Fruit fly (Drosophila melanogaster) whole organism, embryonic: ENCODE data around the gene side-IV.

Experiments used
- ATbp ChIP-seq: fragments of 200-800 bp; sonication (Bioruptor generic); optimal IDR thresholded peaks from 2 replicates; lab custom pipeline; 2017; ENCODE audit warnings: missing biosample characterization, mild to moderate bottlenecking, missing genetic modification characterization, missing genetic modification reagents
- B-H1 ChIP-seq: fragments of 200-800 bp; sonication (Bioruptor generic); IDR thresholded peaks from 3 replicates; pipeline ENCODE4 v1.3.6; 2022; ENCODE audit warnings: missing biosample characterization, missing genetic modification characterization
- CG10274 ChIP-seq: fragments of 200-800 bp; sonication (Bioruptor generic); optimal IDR thresholded peaks from 3 replicates; lab custom pipeline; 2017; ENCODE audit warnings: missing biosample characterization, mild to moderate bottlenecking, missing genetic modification characterization
- CG10462 ChIP-seq: fragments of 200-800 bp; sonication (Bioruptor generic); optimal IDR thresholded peaks from 2 replicates; lab custom pipeline; 2016; ENCODE audit warnings: missing biosample characterization, missing genetic modification characterization
- CG10959 ChIP-seq: fragments of 200-800 bp; sonication (Bioruptor generic); IDR thresholded peaks from 2 replicates; pipeline ENCODE4 v1.3.6; 2022; ENCODE audit warnings: missing biosample characterization, missing genetic modification characterization
- CG11695 ChIP-seq: fragments of 200-800 bp; sonication (Bioruptor generic); IDR thresholded peaks from 3 replicates; pipeline ENCODE4 v1.3.6; 2022; ENCODE audit warnings: missing biosample characterization, missing genetic modification characterization
- CG11723 ChIP-seq: fragments of 200-800 bp; sonication (Bioruptor generic); optimal IDR thresholded peaks from 2 replicates; lab custom pipeline; 2017; ENCODE audit warnings: missing biosample characterization, mild to moderate bottlenecking, missing genetic modification characterization
- CG12942 ChIP-seq: fragments of 200-800 bp; sonication (Bioruptor generic); optimal IDR thresholded peaks from 3 replicates; lab custom pipeline; 2016; ENCODE audit warnings: missing biosample characterization, missing genetic modification characterization
- CG17361 ChIP-seq: fragments of 200-800 bp; sonication (Bioruptor generic); IDR thresholded peaks from 3 replicates; pipeline ENCODE4 v1.3.6; 2022; ENCODE audit warnings: missing biosample characterization, missing genetic modification characterization
- CG17829 ChIP-seq: fragments of 200-800 bp; optimal IDR thresholded peaks from 2 replicates; lab custom pipeline; 2019; ENCODE audit warnings: missing biosample characterization, mild to moderate bottlenecking, missing genetic modification characterization, moderate library complexity
- CG3065 ChIP-seq: fragments of 200-800 bp; sonication (Bioruptor generic); optimal IDR thresholded peaks from 2 replicates; lab custom pipeline; 2016; ENCODE audit warnings: missing biosample characterization, missing genetic modification characterization
- CG3163 ChIP-seq: fragments of 200-800 bp; sonication (Bioruptor generic); optimal IDR thresholded peaks from 3 replicates; lab custom pipeline; 2016; ENCODE audit warnings: missing biosample characterization, missing genetic modification characterization
- CG34224 ChIP-seq: fragments of 200-800 bp; sonication (Bioruptor generic); IDR thresholded peaks from 3 replicates; pipeline ENCODE4 v1.3.6; 2022; ENCODE audit warnings: missing biosample characterization, missing genetic modification characterization; ENCODE audit not compliant: partially characterized antibody
- CG4707 ChIP-seq: fragments of 200-800 bp; sonication (Bioruptor generic); optimal IDR thresholded peaks from 2 replicates; lab custom pipeline; 2018; ENCODE audit warnings: missing biosample characterization, mild to moderate bottlenecking, missing genetic modification characterization, moderate library complexity
- CG6765 ChIP-seq: fragments of 200-800 bp; sonication (Bioruptor generic); optimal IDR thresholded peaks from 3 replicates; lab custom pipeline; 2017; ENCODE audit warnings: missing biosample characterization, mild to moderate bottlenecking, missing genetic modification characterization
- CG8359 ChIP-seq: fragments of 200-800 bp; sonication (Bioruptor generic); optimal IDR thresholded peaks from 2 replicates; lab custom pipeline; 2017; ENCODE audit warnings: missing biosample characterization, mild to moderate bottlenecking, missing genetic modification characterization, borderline replicate concordance
- Dfd ChIP-seq, 2 experiments: fragments of >200 bp; optimal IDR thresholded peaks; 2 replicates each; lab custom pipeline; 2017; ENCODE audit warnings: missing biosample characterization in 2 of 2, missing genetic modification characterization in 2 of 2
- Dp ChIP-seq: fragments of 200-800 bp; sonication (Bioruptor generic); optimal IDR thresholded peaks from 2 replicates; lab custom pipeline; 2018; ENCODE audit warnings: missing biosample characterization, mild to moderate bottlenecking, missing genetic modification characterization, moderate library complexity
- Drgx ChIP-seq: fragments of 200-800 bp; sonication (Bioruptor generic); IDR thresholded peaks from 2 replicates; pipeline ENCODE4 v1.3.6; 2022; ENCODE audit warnings: missing biosample characterization, missing genetic modification characterization
- Elba2 ChIP-seq: fragments of 200-800 bp; sonication (Bioruptor generic); optimal IDR thresholded peaks from 3 replicates; lab custom pipeline; 2016; ENCODE audit warnings: missing biosample characterization, missing genetic modification characterization
- GATAe ChIP-seq: fragments of 200-800 bp; sonication (Bioruptor generic); conservative IDR thresholded peaks from 2 replicates; pipeline ENCODE4 v1.3.6; 2022; ENCODE audit warnings: missing biosample characterization, missing genetic modification characterization
- H2.0 ChIP-seq: fragments of 200-800 bp; sonication (Bioruptor generic); IDR thresholded peaks from 2 replicates; pipeline ENCODE4 v1.3.6; 2022; ENCODE audit warnings: missing biosample characterization, missing genetic modification characterization
- HLH4C ChIP-seq: fragments of 200-800 bp; sonication (Bioruptor generic); IDR thresholded peaks from 3 replicates; pipeline ENCODE4 v1.3.6; 2022; ENCODE audit warnings: missing biosample characterization, missing genetic modification characterization; ENCODE audit not compliant: partially characterized antibody
- HmgZ ChIP-seq: fragments of 200-800 bp; sonication (Bioruptor generic); optimal IDR thresholded peaks from 2 replicates; lab custom pipeline; 2018; ENCODE audit warnings: missing biosample characterization, mild to moderate bottlenecking, missing genetic modification characterization
- Hr39 ChIP-seq: fragments of >200 bp; optimal IDR thresholded peaks from 2 replicates; lab custom pipeline; 2017
- Mrtf ChIP-seq: fragments of 200-800 bp; sonication (Bioruptor generic); IDR thresholded peaks from 3 replicates; pipeline ENCODE4 v1.3.6; 2022; ENCODE audit warnings: missing biosample characterization, missing genetic modification characterization
- Nf-YB ChIP-seq: fragments of 200-800 bp; sonication (Bioruptor generic); optimal IDR thresholded peaks from 3 replicates; lab custom pipeline; 2019; ENCODE audit warnings: missing biosample characterization, mild to moderate bottlenecking, missing genetic modification characterization, moderate library complexity
- Ssrp ChIP-seq: fragments of 200-800 bp; sonication (Bioruptor generic); optimal IDR thresholded peaks from 2 replicates; lab custom pipeline; 2018; ENCODE audit warnings: missing biosample characterization, mild to moderate bottlenecking, missing genetic modification characterization, moderate library complexity
- Taf1 ChIP-seq: fragments of 200-800 bp; sonication (Bioruptor generic); IDR thresholded peaks from 2 replicates; pipeline ENCODE4 v1.3.6; 2022; ENCODE audit warnings: missing biosample characterization, missing genetic modification characterization
- bbx ChIP-seq: fragments of 200-800 bp; sonication (Bioruptor generic); IDR thresholded peaks from 2 replicates; pipeline ENCODE4 v1.3.6; 2022; ENCODE audit warnings: missing biosample characterization, missing genetic modification characterization; ENCODE audit not compliant: partially characterized antibody
- cas ChIP-seq: fragments of 200-800 bp; sonication (Bioruptor generic); IDR thresholded peaks from 2 replicates; pipeline ENCODE4 v1.3.6; 2022; ENCODE audit warnings: missing biosample characterization, missing genetic modification characterization
- chinmo ChIP-seq: fragments of 200-800 bp; sonication (Bioruptor generic); IDR thresholded peaks from 4 replicates; pipeline ENCODE4 v1.3.6; 2022; ENCODE audit warnings: missing biosample characterization, missing genetic modification characterization; ENCODE audit not compliant: partially characterized antibody
- chn ChIP-seq: fragments of 200-800 bp; sonication (Bioruptor generic); optimal IDR thresholded peaks from 2 replicates; lab custom pipeline; 2016; ENCODE audit warnings: missing biosample characterization, missing genetic modification characterization
- corto ChIP-seq: fragments of 200-800 bp; sonication (Bioruptor generic); optimal IDR thresholded peaks from 2 replicates; lab custom pipeline; 2016; ENCODE audit warnings: missing biosample characterization, mild to moderate bottlenecking, missing genetic modification characterization, moderate library complexity
- crol ChIP-seq: fragments of 200-800 bp; sonication (Bioruptor generic); IDR thresholded peaks from 2 replicates; pipeline ENCODE4 v1.3.6; 2022; ENCODE audit warnings: missing biosample characterization, missing genetic modification characterization
- dmrt11E ChIP-seq: fragments of 200-800 bp; sonication (Bioruptor generic); optimal IDR thresholded peaks from 3 replicates; lab custom pipeline; 2018; ENCODE audit warnings: missing biosample characterization, mild to moderate bottlenecking, missing genetic modification characterization, moderate library complexity
- dysf ChIP-seq: fragments of 200-800 bp; sonication (Bioruptor generic); IDR thresholded peaks from 3 replicates; pipeline ENCODE4 v1.3.6; 2022; ENCODE audit warnings: missing biosample characterization, missing genetic modification characterization
- gsb ChIP-seq: fragments of 200-800 bp; sonication (Bioruptor generic); IDR thresholded peaks from 2 replicates; pipeline ENCODE4 v1.3.6; 2022; ENCODE audit warnings: missing biosample characterization, missing genetic modification characterization
- hb ChIP-seq: fragments of 200-800 bp; sonication (Bioruptor generic); IDR thresholded peaks from 3 replicates; pipeline ENCODE4 v1.3.6; 2022; ENCODE audit warnings: missing biosample characterization, missing genetic modification characterization; ENCODE audit not compliant: partially characterized antibody
- ind ChIP-seq: fragments of 200-800 bp; sonication (Bioruptor generic); optimal IDR thresholded peaks from 3 replicates; lab custom pipeline; 2016; ENCODE audit warnings: missing biosample characterization, missing genetic modification characterization
- insv ChIP-seq, 2 experiments: fragments of 200-800 bp; sonication (Bioruptor generic); optimal IDR thresholded peaks; 3 replicates each; lab custom pipeline; 2016 to 2018; ENCODE audit warnings: missing biosample characterization in 2 of 2, missing genetic modification characterization in 2 of 2
- jumu ChIP-seq: fragments of 200-800 bp; sonication (Bioruptor generic); optimal IDR thresholded peaks from 3 replicates; lab custom pipeline; 2016; ENCODE audit warnings: missing biosample characterization, missing genetic modification characterization
- knrl ChIP-seq: fragments of 200-800 bp; sonication (Bioruptor generic); IDR thresholded peaks from 3 replicates; pipeline ENCODE4 v1.3.6; 2022; ENCODE audit warnings: missing biosample characterization, missing genetic modification characterization; ENCODE audit not compliant: partially characterized antibody
- nau ChIP-seq: fragments of 200-800 bp; sonication (Bioruptor generic); optimal IDR thresholded peaks from 3 replicates; lab custom pipeline; 2017; ENCODE audit warnings: missing biosample characterization, mild to moderate bottlenecking, missing genetic modification characterization, missing genetic modification reagents
- nerfin-1 ChIP-seq: fragments of 200-800 bp; sonication (Bioruptor generic); optimal IDR thresholded peaks from 3 replicates; lab custom pipeline; 2019; ENCODE audit warnings: missing biosample characterization, mild to moderate bottlenecking, missing genetic modification characterization, moderate library complexity
- phol ChIP-seq: fragments of 200-800 bp; sonication (Bioruptor generic); optimal IDR thresholded peaks from 3 replicates; lab custom pipeline; 2018; ENCODE audit warnings: missing biosample characterization, mild to moderate bottlenecking, missing genetic modification characterization, moderate library complexity
- sc ChIP-seq, 3 experiments: fragments of >200 bp in 2 of 3; fragments of 200-800 bp in 1 of 3; sonication (Bioruptor generic) in 1 of 3; optimal IDR thresholded peaks; 2 replicates in 2 of 3; 3 replicates in 1 of 3; lab custom pipeline; 2017; ENCODE audit warnings: mild to moderate bottlenecking in 1 of 3, missing biosample characterization in 1 of 3, missing genetic modification characterization in 1 of 3, missing genetic modification reagents in 1 of 3
- sisA ChIP-seq: fragments of 200-800 bp; sonication (Bioruptor generic); IDR thresholded peaks from 2 replicates; pipeline ENCODE4 v1.3.6; 2022; ENCODE audit warnings: missing biosample characterization, missing genetic modification characterization
- stwl ChIP-seq: fragments of 200-800 bp; sonication (Bioruptor generic); optimal IDR thresholded peaks from 3 replicates; lab custom pipeline; 2018; ENCODE audit warnings: missing biosample characterization, mild to moderate bottlenecking, missing genetic modification characterization, moderate library complexity
- zf30C ChIP-seq: fragments of 200-800 bp; sonication (Bioruptor generic); optimal IDR thresholded peaks from 3 replicates; lab custom pipeline; 2018; ENCODE audit warnings: missing biosample characterization, mild to moderate bottlenecking, missing genetic modification characterization
- zfh1 ChIP-seq: fragments of 200-800 bp; sonication (Bioruptor generic); IDR thresholded peaks from 3 replicates; pipeline ENCODE4 v1.3.6; 2022; ENCODE audit warnings: missing biosample characterization, missing genetic modification characterization

Gene side-IV

dm6 chr3R:13471329-13471728 is 20.9 kb downstream of the side-IV start (continued):
- TF ChIP-seq jumu (no peak), CG11723 (GFP tag; lab: Kevin White, UChicago) (no peak), sisA (GFP tag; lab: Robert Waterston, UW) (no peak), chn (GFP tag; lab: Kevin White, UChicago) (no peak), Ssrp (tag; lab: Kevin White, UChicago) (no peak), zf30C (GFP tag; lab: Kevin White, UChicago) (peak; percentile 65), CG3065 (GFP tag; lab: Kevin White, UChicago) (no peak), CG10462 (GFP tag; lab: Kevin White, UChicago) (no peak), CG10959 (GFP tag; lab: Robert Waterston, UW) (no peak), dmrt11E (peak; percentile 17), corto (GFP tag; lab: Kevin White, UChicago) (no peak), H2.0 (GFP tag; lab: Robert Waterston, UW) (0 out of 2 replicates have a peak, but pooled peaks have one; percentile 13), chinmo (GFP tag; lab: Robert Waterston, UW) (no peak), CG6765 (GFP tag; lab: Kevin White, UChicago) (no peak), HLH4C (GFP tag; lab: Robert Waterston, UW) (no peak), sc (optimal IDR thresholded peaks at IDR 0.05; lab: Kevin White, UChicago) (no peak), sc (GFP tag; optimal IDR thresholded peaks at IDR 0.05; lab: Kevin White, UChicago) (no peak), zfh1 (GFP tag; lab: Robert Waterston, UW) (no peak), insv (GFP tag; optimal IDR thresholded peaks at IDR 0.05; lab: Kevin White, UChicago) (no peak), Dfd (GFP tag; optimal IDR thresholded peaks at IDR 0.05; lab: Kevin White, UChicago) (no peak), CG12942 (GFP tag; lab: Kevin White, UChicago) (no peak), cas (GFP tag; lab: Robert Waterston, UW) (no peak), bbx (GFP tag; lab: Robert Waterston, UW) (no peak), CG34224 (GFP tag; lab: Robert Waterston, UW) (no peak), Elba2 (no peak), Mrtf (peak; percentile 56; the same call in 1 of the 3 replicates), gsb (no peak), CG17829 (tag; lab: Kevin White, UChicago) (peak; percentile 33), nerfin-1 (tag; lab: Kevin White, UChicago) (no peak), HmgZ (tag; lab: Kevin White, UChicago) (no peak), ATbp (GFP tag; lab: Kevin White, UChicago) (no peak), GATAe (no peak), Taf1 (GFP tag; lab: Robert Waterston, UW) (no peak), stwl (tag; lab: Kevin White, UChicago) (peak; percentile 61), nau (no peak), CG4707 (GFP tag; lab: Kevin White, UChicago) (no peak), B-H1 (no peak), hb (GFP tag; lab: Robert Waterston, UW) (no peak), dysf (GFP tag; lab: Robert Waterston, UW) (peak; percentile 13; the same call in 1 of the 3 replicates), CG11695 (no peak), CG17361 (GFP tag; lab: Robert Waterston, UW) (peak; percentile 48; the same call in 2 of the 3 replicates), phol (tag; lab: Kevin White, UChicago) (peak; percentile 19), CG10274 (GFP tag; lab: Kevin White, UChicago) (no peak), crol (GFP tag; lab: Robert Waterston, UW) (no peak), Dp (GFP tag; lab: Kevin White, UChicago) (no peak), Drgx (no peak), Nf-YB (GFP tag; lab: Kevin White, UChicago) (no peak), Hr39 (lab: Kevin White, UChicago) (no peak), ind (GFP tag; lab: Kevin White, UChicago) (no peak), knrl (GFP tag; lab: Robert Waterston, UW) (no peak), CG8359 (no peak), CG3163 (no peak)
